Fruit fly (Drosophila melanogaster): Measurements from ENCODE around the gene ex.

The ex gene

DNA sequence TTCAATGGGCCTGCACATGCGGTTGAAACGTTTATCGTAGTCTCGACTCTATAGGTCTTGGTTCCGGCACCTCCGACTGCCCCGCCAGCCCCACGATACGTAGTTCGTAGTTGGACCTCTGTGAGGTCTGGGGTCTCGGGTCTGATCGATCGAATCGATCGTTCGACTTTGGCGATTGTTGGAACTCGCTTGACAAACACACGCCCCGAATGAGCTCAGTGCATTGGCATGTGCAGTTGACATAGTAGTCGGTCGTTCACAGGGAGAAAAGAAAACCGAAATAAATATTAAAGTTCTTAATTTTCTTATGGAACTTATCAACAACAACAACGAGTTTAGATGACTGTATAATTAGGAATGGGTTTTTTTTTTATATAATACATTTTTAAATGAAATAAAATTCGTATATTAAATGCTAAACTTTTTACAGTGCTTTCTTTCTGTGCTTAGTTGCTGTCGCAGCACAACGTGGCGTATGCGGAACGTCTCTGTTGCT is 4.3 kb downstream of the ex start (continued):
- TF ChIP-seq mam (GFP tag; optimal IDR thresholded peaks at IDR 0.05) (no peak), YL-1 (GFP tag; optimal IDR thresholded peaks at IDR 0.05) (no peak), Drgx (GFP tag; IDR thresholded peaks at IDR 0.05) (peak; percentile 88), ATbp (GFP tag; optimal IDR thresholded peaks at IDR 0.05) (peak; percentile 31), sr (GFP tag; IDR thresholded peaks at IDR 0.05) (no peak), CG6813 (GFP tag; optimal IDR thresholded peaks at IDR 0.05) (no peak), NC2α (GFP tag; optimal IDR thresholded peaks at IDR 0.05) (no peak), CG4820 (GFP tag; optimal IDR thresholded peaks at IDR 0.05) (no peak), CG17361 (GFP tag; IDR thresholded peaks at IDR 0.05) (peak; percentile 33; the same call in 1 of the 3 replicates), gsb-n (tag; optimal IDR thresholded peaks at IDR 0.05) (no peak), Doc2 (GFP tag; IDR thresholded peaks at IDR 0.05) (no peak), Sox102F (GFP tag; optimal IDR thresholded peaks at IDR 0.05) (peak; percentile 59), nmo (GFP tag; optimal IDR thresholded peaks at IDR 0.05) (peak; percentile 41), Trl (optimal IDR thresholded peaks at IDR 0.05) (no peak), Trl (GFP tag; optimal IDR thresholded peaks at IDR 0.05) (no peak), Fer3 (tag; optimal IDR thresholded peaks at IDR 0.05) (no peak), bbx (GFP tag; IDR thresholded peaks at IDR 0.05; ENCODE audit: partially characterized antibody) (no peak), D19A (tag; optimal IDR thresholded peaks at IDR 0.05) (no peak), corto (GFP tag; optimal IDR thresholded peaks at IDR 0.05) (no peak), caup (GFP tag; optimal IDR thresholded peaks at IDR 0.05; ENCODE audit: severe bottlenecking) (no peak), Gsc (GFP tag; IDR thresholded peaks at IDR 0.05) (no peak), Oaz (GFP tag; IDR thresholded peaks at IDR 0.05) (no peak), klu (GFP tag; IDR thresholded peaks at IDR 0.05) (no peak), CG6689 (GFP tag; IDR thresholded peaks at IDR 0.05) (0 out of 2 replicates have a peak, but pooled peaks have one; percentile 21), CG10209 (GFP tag; optimal IDR thresholded peaks at IDR 0.05) (peak; percentile 17), zfh2 (GFP tag; optimal IDR thresholded peaks at IDR 0.05) (no peak), lilli (GFP tag; optimal IDR thresholded peaks at IDR 0.05) (no peak), CG7556 (GFP tag; optimal IDR thresholded peaks at IDR 0.05) (no peak), Dref (GFP tag; IDR thresholded peaks at IDR 0.05) (no peak), Ravus (GFP tag; IDR thresholded peaks at IDR 0.05) (no peak), D (optimal IDR thresholded peaks at IDR 0.05) (no peak), D (GFP tag; optimal IDR thresholded peaks at IDR 0.05) (no peak), CG8388 (GFP tag; optimal IDR thresholded peaks at IDR 0.05) (peak; percentile 39), CG12391 (tag; optimal IDR thresholded peaks at IDR 0.05) (peak; percentile 44), CG32772 (GFP tag; IDR thresholded peaks at IDR 0.05) (no peak), salm (tag; optimal IDR thresholded peaks at IDR 0.05) (no peak), ac (GFP tag; optimal IDR thresholded peaks at IDR 0.05) (no peak), slbo (GFP tag; IDR thresholded peaks at IDR 0.05) (no peak), prd (optimal IDR thresholded peaks at IDR 0.05) (no peak), prd (GFP tag; IDR thresholded peaks at IDR 0.05) (peak; percentile 21; the same call in 1 of the 3 replicates), HLH3B (GFP tag; IDR thresholded peaks at IDR 0.05) (0 out of 2 replicates have a peak, but pooled peaks have one; percentile 41), bsh (GFP tag; optimal IDR thresholded peaks at IDR 0.05) (peak in 1 of 2 experiments; percentile 59), CG1233 (GFP tag; optimal IDR thresholded peaks at IDR 0.05) (no peak), Eip74EF (GFP tag; optimal IDR thresholded peaks at IDR 0.05) (peak in 1 of 2 experiments; percentile 16), dmrt11E (tag; optimal IDR thresholded peaks at IDR 0.05) (no peak), HLHmδ (GFP tag; optimal IDR thresholded peaks at IDR 0.05) (no peak), Ptx1 (GFP tag; IDR thresholded peaks at IDR 0.05) (peak; percentile 50; the same call in 1 of the 2 replicates), Dip3 (GFP tag; optimal IDR thresholded peaks at IDR 0.05) (no peak), dpn (GFP tag; optimal IDR thresholded peaks at IDR 0.05) (no peak), dati (GFP tag; IDR thresholded peaks at IDR 0.05) (no peak), nerfin-2 (GFP tag; IDR thresholded peaks at IDR 0.05; ENCODE audit: partially characterized antibody) (no peak)
